Fruit fly (Drosophila melanogaster) whole organism, embryonic: ENCODE data around the gene dwg.
A peak's percentile ranks its signal among the peaks of the same experiment; 100 is the strongest.

Experiments
- Abd-B ChIP-seq: fragments of 200-800 bp; sonication (Bioruptor generic); optimal IDR thresholded peaks from 2 replicates; lab custom pipeline; 2018; ENCODE audit warnings: missing biosample characterization, mild to moderate bottlenecking, missing genetic modification characterization, moderate library complexity
- Bteb2 ChIP-seq: fragments of 200-800 bp; sonication (Bioruptor generic); optimal IDR thresholded peaks from 2 replicates; lab custom pipeline; 2016; ENCODE audit warnings: missing biosample characterization, missing genetic modification characterization
- CG10979 ChIP-seq: fragments of 200-800 bp; sonication (Bioruptor generic); optimal IDR thresholded peaks from 2 replicates; lab custom pipeline; 2018; ENCODE audit warnings: missing biosample characterization, mild to moderate bottlenecking, missing genetic modification characterization, moderate library complexity
- CG11560 ChIP-seq: fragments of 200-800 bp; sonication (Bioruptor generic); IDR thresholded peaks from 3 replicates; pipeline ENCODE4 v1.3.6; 2022; ENCODE audit warnings: missing biosample characterization, missing genetic modification characterization
- CG12744 ChIP-seq: fragments of 200-800 bp; sonication (Bioruptor generic); optimal IDR thresholded peaks from 2 replicates; lab custom pipeline; 2016; ENCODE audit warnings: missing biosample characterization, missing genetic modification characterization
- CG12942 ChIP-seq: fragments of 200-800 bp; sonication (Bioruptor generic); optimal IDR thresholded peaks from 3 replicates; lab custom pipeline; 2016; ENCODE audit warnings: missing biosample characterization, missing genetic modification characterization
- CG13775 ChIP-seq: fragments of 200-800 bp; sonication (Bioruptor generic); optimal IDR thresholded peaks from 3 replicates; lab custom pipeline; 2017; ENCODE audit warnings: missing biosample characterization, mild to moderate bottlenecking, missing genetic modification characterization
- CG17186 ChIP-seq: fragments of 200-800 bp; sonication (Bioruptor generic); optimal IDR thresholded peaks from 3 replicates; lab custom pipeline; 2017; ENCODE audit warnings: missing biosample characterization, missing genetic modification reagents, missing genetic modification characterization
- CG31365 ChIP-seq: fragments of 200-800 bp; sonication (Bioruptor generic); optimal IDR thresholded peaks from 2 replicates; lab custom pipeline; 2018; ENCODE audit warnings: missing biosample characterization, mild to moderate bottlenecking, missing genetic modification characterization
- CG32767 ChIP-seq: fragments of 200-800 bp; sonication (Bioruptor generic); IDR thresholded peaks from 2 replicates; pipeline ENCODE4 v1.3.6; 2022; ENCODE audit warnings: missing biosample characterization, missing genetic modification characterization
- CG3281 ChIP-seq: fragments of 200-800 bp; sonication (Bioruptor generic); optimal IDR thresholded peaks from 3 replicates; lab custom pipeline; 2017; ENCODE audit warnings: missing biosample characterization, mild to moderate bottlenecking, missing genetic modification characterization
- CG34224 ChIP-seq: fragments of 200-800 bp; sonication (Bioruptor generic); IDR thresholded peaks from 3 replicates; pipeline ENCODE4 v1.3.6; 2022; ENCODE audit warnings: missing biosample characterization, missing genetic modification characterization; ENCODE audit not compliant: partially characterized antibody
- CG4707 ChIP-seq: fragments of 200-800 bp; sonication (Bioruptor generic); optimal IDR thresholded peaks from 2 replicates; lab custom pipeline; 2018; ENCODE audit warnings: missing biosample characterization, mild to moderate bottlenecking, missing genetic modification characterization, moderate library complexity
- CG7357 ChIP-seq: fragments of 200-800 bp; sonication (Bioruptor generic); IDR thresholded peaks from 3 replicates; pipeline ENCODE4 v1.3.6; 2022; ENCODE audit warnings: missing biosample characterization, missing genetic modification characterization
- CG8944 ChIP-seq: fragments of 200-800 bp; sonication (Bioruptor generic); optimal IDR thresholded peaks from 3 replicates; lab custom pipeline; 2016; ENCODE audit warnings: missing biosample characterization, missing genetic modification characterization
- Dref ChIP-seq: fragments of 200-800 bp; sonication (Bioruptor generic); IDR thresholded peaks from 2 replicates; pipeline ENCODE4 v1.3.6; 2022; ENCODE audit warnings: missing biosample characterization, missing genetic modification characterization
- Gsc ChIP-seq: fragments of 200-800 bp; sonication (Bioruptor generic); IDR thresholded peaks from 2 replicates; pipeline ENCODE4 v1.3.6; 2022; ENCODE audit warnings: missing biosample characterization, missing genetic modification characterization
- H15 ChIP-seq: fragments of 200-800 bp; sonication (Bioruptor generic); IDR thresholded peaks from 3 replicates; pipeline ENCODE4 v1.3.6; 2022; ENCODE audit warnings: missing biosample characterization, missing genetic modification characterization
- Hr51 ChIP-seq, 2 experiments: fragments of 200-800 bp; sonication (Bioruptor generic); optimal IDR thresholded peaks; 2 replicates in 1 of 2; 3 replicates in 1 of 2; lab custom pipeline; 2016 to 2018; ENCODE audit warnings: missing biosample characterization in 2 of 2, missing genetic modification characterization in 2 of 2, mild to moderate bottlenecking in 1 of 2, moderate library complexity in 1 of 2
- MESR4 ChIP-seq: fragments of 200-800 bp; sonication (Bioruptor generic); optimal IDR thresholded peaks from 2 replicates; lab custom pipeline; 2018; ENCODE audit warnings: missing biosample characterization, mild to moderate bottlenecking, missing genetic modification characterization, moderate library complexity
- MTF-1 ChIP-seq: fragments of 200-800 bp; sonication (Bioruptor generic); optimal IDR thresholded peaks from 2 replicates; lab custom pipeline; 2018; ENCODE audit warnings: missing biosample characterization, mild to moderate bottlenecking, missing genetic modification characterization, borderline replicate concordance
- NC2α ChIP-seq: fragments of 200-800 bp; sonication (Bioruptor generic); optimal IDR thresholded peaks from 2 replicates; lab custom pipeline; 2016; ENCODE audit warnings: missing biosample characterization, missing genetic modification characterization
- NFAT ChIP-seq: fragments of 200-800 bp; sonication (Bioruptor generic); IDR thresholded peaks from 2 replicates; pipeline ENCODE4 v1.3.6; 2022; ENCODE audit warnings: missing biosample characterization, missing genetic modification characterization
- Nf-YC ChIP-seq: fragments of 200-800 bp; optimal IDR thresholded peaks from 3 replicates; lab custom pipeline; 2019; ENCODE audit warnings: missing biosample characterization, mild to moderate bottlenecking, missing genetic modification characterization, moderate library complexity
- Optix ChIP-seq: fragments of 200-800 bp; sonication (Bioruptor generic); IDR thresholded peaks from 3 replicates; pipeline ENCODE4 v1.3.6; 2022; ENCODE audit warnings: missing biosample characterization, missing genetic modification characterization
- PHDP ChIP-seq: fragments of 200-800 bp; sonication (Bioruptor generic); optimal IDR thresholded peaks from 3 replicates; lab custom pipeline; 2018; ENCODE audit warnings: missing biosample characterization, mild to moderate bottlenecking, missing genetic modification characterization, moderate library complexity
- Sin3A ChIP-seq: fragments of >200 bp; optimal IDR thresholded peaks from 2 replicates; lab custom pipeline; 2018
- Spps ChIP-seq: fragments of 200-800 bp; sonication (Bioruptor generic); optimal IDR thresholded peaks from 2 replicates; lab custom pipeline; 2018; ENCODE audit warnings: missing biosample characterization, mild to moderate bottlenecking, missing genetic modification characterization
- Sry-δ ChIP-seq: fragments of 200-800 bp; sonication (Bioruptor generic); optimal IDR thresholded peaks from 2 replicates; lab custom pipeline; 2016; ENCODE audit warnings: missing biosample characterization, missing genetic modification characterization
- Ssrp ChIP-seq: fragments of 200-800 bp; sonication (Bioruptor generic); optimal IDR thresholded peaks from 2 replicates; lab custom pipeline; 2018; ENCODE audit warnings: missing biosample characterization, mild to moderate bottlenecking, missing genetic modification characterization, moderate library complexity
- ac ChIP-seq: fragments of 200-800 bp; sonication (Bioruptor generic); optimal IDR thresholded peaks from 3 replicates; lab custom pipeline; 2017; ENCODE audit warnings: missing biosample characterization, mild to moderate bottlenecking, missing genetic modification characterization
- ase ChIP-seq: fragments of 200-800 bp; sonication (Bioruptor generic); IDR thresholded peaks from 3 replicates; pipeline ENCODE4 v1.3.6; 2022; ENCODE audit warnings: missing biosample characterization, missing genetic modification characterization
- cg ChIP-seq: fragments of 200-800 bp; sonication (Bioruptor generic); optimal IDR thresholded peaks from 3 replicates; lab custom pipeline; 2019; ENCODE audit warnings: missing biosample characterization, mild to moderate bottlenecking, missing genetic modification characterization, moderate library complexity
- chinmo ChIP-seq: fragments of 200-800 bp; sonication (Bioruptor generic); IDR thresholded peaks from 4 replicates; pipeline ENCODE4 v1.3.6; 2022; ENCODE audit warnings: missing biosample characterization, missing genetic modification characterization; ENCODE audit not compliant: partially characterized antibody
- crp ChIP-seq, 2 experiments: fragments of 200-800 bp; sonication (Bioruptor generic); optimal IDR thresholded peaks; 2 replicates in 1 of 2; 3 replicates in 1 of 2; lab custom pipeline; 2017; ENCODE audit warnings: missing biosample characterization in 2 of 2, missing genetic modification characterization in 2 of 2, mild to moderate bottlenecking in 1 of 2, moderate library complexity in 1 of 2
- fd64A ChIP-seq: fragments of 200-800 bp; sonication (Bioruptor generic); optimal IDR thresholded peaks from 3 replicates; lab custom pipeline; 2018; ENCODE audit warnings: missing biosample characterization, mild to moderate bottlenecking, missing genetic modification characterization
- gcm ChIP-seq: fragments of 200-800 bp; sonication (Bioruptor generic); optimal IDR thresholded peaks from 2 replicates; lab custom pipeline; 2019; ENCODE audit warnings: missing biosample characterization, mild to moderate bottlenecking, missing genetic modification characterization, moderate library complexity
- ham ChIP-seq: fragments of 200-800 bp; sonication (Bioruptor generic); IDR thresholded peaks from 2 replicates; pipeline ENCODE4 v1.3.6; 2022; ENCODE audit warnings: missing biosample characterization, missing genetic modification characterization
- ken ChIP-seq: fragments of 200-800 bp; sonication (Bioruptor generic); IDR thresholded peaks from 3 replicates; pipeline ENCODE4 v1.3.6; 2022; ENCODE audit warnings: missing biosample characterization, missing genetic modification characterization
- knrl ChIP-seq: fragments of 200-800 bp; sonication (Bioruptor generic); IDR thresholded peaks from 3 replicates; pipeline ENCODE4 v1.3.6; 2022; ENCODE audit warnings: missing biosample characterization, missing genetic modification characterization; ENCODE audit not compliant: partially characterized antibody
- lola ChIP-seq, 3 experiments: fragments of >200 bp in 2 of 3; fragments of 200-800 bp in 1 of 3; sonication (Bioruptor generic) in 1 of 3; optimal IDR thresholded peaks; 2 replicates each; lab custom pipeline; 2017 to 2019; ENCODE audit warnings: missing biosample characterization in 3 of 3, missing genetic modification characterization in 3 of 3, mild to moderate bottlenecking in 1 of 3, moderate library complexity in 1 of 3
- maf-S ChIP-seq: fragments of 200-800 bp; sonication (Bioruptor generic); optimal IDR thresholded peaks from 2 replicates; lab custom pipeline; 2016; ENCODE audit warnings: missing biosample characterization, missing genetic modification characterization
- nau ChIP-seq: fragments of 200-800 bp; sonication (Bioruptor generic); optimal IDR thresholded peaks from 3 replicates; lab custom pipeline; 2017; ENCODE audit warnings: missing biosample characterization, mild to moderate bottlenecking, missing genetic modification characterization, missing genetic modification reagents
- prd ChIP-seq, 3 experiments: fragments of >200 bp in 2 of 3; fragments of 200-800 bp in 1 of 3; sonication (Bioruptor generic) in 1 of 3; optimal IDR thresholded peaks in 2 of 3; IDR thresholded peaks in 1 of 3; 2 replicates in 2 of 3; 3 replicates in 1 of 3; pipeline versions ENCODE4 v1.3.6 to Lab custom; 2017 to 2022; ENCODE audit warnings: missing biosample characterization in 1 of 3, missing genetic modification characterization in 1 of 3
- ssp ChIP-seq: fragments of 200-800 bp; sonication (Bioruptor generic); IDR thresholded peaks from 2 replicates; pipeline ENCODE4 v1.3.6; 2022; ENCODE audit warnings: missing biosample characterization, missing genetic modification characterization
- tgo ChIP-seq: fragments of 200-800 bp; sonication (Bioruptor generic); IDR thresholded peaks from 3 replicates; pipeline ENCODE4 v1.3.6; 2022; ENCODE audit warnings: missing biosample characterization, missing genetic modification characterization
- ttk ChIP-seq: fragments of 200-800 bp; sonication (Bioruptor generic); IDR thresholded peaks from 2 replicates; pipeline ENCODE4 v2.1.2; 2022; ENCODE audit warnings: missing biosample characterization, missing genetic modification characterization
- twi ChIP-seq: fragments of 200-800 bp; optimal IDR thresholded peaks from 2 replicates; lab custom pipeline; 2019; ENCODE audit warnings: missing biosample characterization, mild to moderate bottlenecking, missing genetic modification characterization, moderate library complexity
- zen ChIP-seq: fragments of 200-800 bp; sonication (Bioruptor generic); optimal IDR thresholded peaks from 3 replicates; lab custom pipeline; 2018; ENCODE audit warnings: missing biosample characterization, mild to moderate bottlenecking, missing genetic modification characterization, moderate library complexity

The dwg gene

dm6 chrX:2744042-2744441 is 16.5 kb downstream of the dwg start, which contains the start of gene Syx4 (continued):
- TF ChIP-seq ac (no peak), Abd-B (peak; percentile 74), maf-S (GFP tag; lab: Kevin White, UChicago) (peak; percentile 84), CG32767 (peak; percentile 86), CG13775 (GFP tag; lab: Kevin White, UChicago) (peak; percentile 79), CG7357 (GFP tag; lab: Robert Waterston, UW) (peak; percentile 82), ham (peak; percentile 51; the same call in 1 of the 2 replicates), CG4707 (peak; percentile 61), Nf-YC (tag; lab: Kevin White, UChicago) (peak; percentile 55), H15 (peak; percentile 77), ttk (GFP tag; lab: Robert Waterston, UW) (peak; percentile 86), twi (tag; lab: Kevin White, UChicago) (peak; percentile 50), Gsc (GFP tag; lab: Robert Waterston, UW) (peak; percentile 49; the same call in 1 of the 2 replicates), gcm (GFP tag; lab: Kevin White, UChicago) (peak; percentile 85), Spps (peak; percentile 34), ken (GFP tag; lab: Robert Waterston, UW) (peak; percentile 88), Hr51 (GFP tag; optimal IDR thresholded peaks at IDR 0.05; lab: Kevin White, UChicago) (peak; percentile 78 to 93), Bteb2 (GFP tag; lab: Kevin White, UChicago) (peak; percentile 87), lola (GFP tag; optimal IDR thresholded peaks at IDR 0.05; lab: Kevin White, UChicago) (peak in 1 of 3 experiments; percentile 53), ase (GFP tag; lab: Robert Waterston, UW) (peak; percentile 87), CG12744 (GFP tag; lab: Kevin White, UChicago) (peak; percentile 87), Sry-δ (GFP tag; lab: Kevin White, UChicago) (peak; percentile 55), CG31365 (tag; lab: Kevin White, UChicago) (peak; percentile 84), Optix (GFP tag; lab: Robert Waterston, UW) (peak; percentile 78), nau (GFP tag; lab: Kevin White, UChicago) (peak; percentile 89), zen (tag; lab: Kevin White, UChicago) (peak; percentile 52), NFAT (peak; percentile 85), tgo (GFP tag; lab: Robert Waterston, UW) (peak; percentile 87), CG12942 (GFP tag; lab: Kevin White, UChicago) (peak; percentile 80), CG3281 (peak; percentile 93), CG10979 (peak; percentile 78), MTF-1 (peak; percentile 78), CG8944 (GFP tag; lab: Kevin White, UChicago) (peak; percentile 82), Sin3A (lab: Kevin White, UChicago) (no peak), prd (optimal IDR thresholded peaks at IDR 0.05; lab: Kevin White, UChicago) (no peak), prd (GFP tag; IDR thresholded peaks at IDR 0.05; lab: Robert Waterston, UW) (peak; percentile 85), CG11560 (tag; lab: Robert Waterston, UW) (peak; percentile 71; the same call in 2 of the 3 replicates), crp (GFP tag; optimal IDR thresholded peaks at IDR 0.05; lab: Kevin White, UChicago) (peak in 1 of 2 experiments; percentile 27), CG34224 (GFP tag; lab: Robert Waterston, UW) (no peak), MESR4 (peak; percentile 27), cg (GFP tag; lab: Kevin White, UChicago) (no peak), knrl (GFP tag; lab: Robert Waterston, UW) (no peak), ssp (GFP tag; lab: Robert Waterston, UW) (peak; percentile 68), chinmo (GFP tag; lab: Robert Waterston, UW) (no peak), Ssrp (peak; percentile 81), CG17186 (GFP tag; lab: Kevin White, UChicago) (no peak), PHDP (tag; lab: Kevin White, UChicago) (peak; percentile 95), fd64A (GFP tag; lab: Kevin White, UChicago) (peak; percentile 49), NC2α (GFP tag; lab: Kevin White, UChicago) (peak; percentile 50), Dref (GFP tag; lab: Robert Waterston, UW) (0 out of 2 replicates have a peak, but pooled peaks have one; percentile 18)
